Fruit fly (Drosophila melanogaster): ENCODE results near the gene Idua.

The Idua gene

dm6 chr2L:11082025-11082424 is 30.8 kb downstream of the Idua start:
- TF ChIP-seq Mnt (GFP tag; optimal IDR thresholded peaks at IDR 0.05): no peak

DNA sequence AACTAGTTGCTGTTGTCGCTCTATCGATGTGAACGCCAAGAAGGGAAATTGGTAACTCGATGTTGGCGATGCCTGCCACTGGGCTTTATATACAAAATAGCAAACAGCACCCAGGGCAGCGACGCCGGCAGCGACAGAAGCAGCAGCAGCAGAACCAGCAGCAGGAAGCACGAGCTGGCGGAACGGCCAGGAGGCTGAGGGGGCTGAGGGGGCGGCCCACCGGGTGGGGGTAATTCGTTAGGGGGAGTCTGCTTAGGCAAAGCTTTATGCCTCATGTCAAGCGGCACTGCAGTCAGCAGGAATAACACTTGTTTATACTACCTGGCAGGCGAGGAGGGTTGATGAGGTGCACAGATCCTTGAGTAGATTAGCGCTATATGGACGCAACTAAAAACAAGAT is 31.5 kb downstream of the Idua start, which contains the start of gene AstC:
TSS of gene AstC (minus strand) at position 63 of the 400 bp plus-strand sequence.
- no peak for TF ChIP-seq cic (GFP tag; optimal IDR thresholded peaks at IDR 0.05)
- TF ChIP-seq CG11617 (GFP tag; optimal IDR thresholded peaks at IDR 0.05): no peak
- no peak for TF ChIP-seq CG14711 (tag; optimal IDR thresholded peaks at IDR 0.05)
- TF ChIP-seq ovo (GFP tag; optimal IDR thresholded peaks at IDR 0.05): no peak
- no peak for TF ChIP-seq Clk (GFP tag; optimal IDR thresholded peaks at IDR 0.05)

dm6 chr2L:11075114-11075513 is 37.7 kb downstream of the Idua start, which contains the start of gene CG43725:
CG43725 (plus strand) TSS chr2L:11075513.
- TF ChIP-seq tj (GFP tag; optimal IDR thresholded peaks at IDR 0.05): no peak
- no peak for TF ChIP-seq kay (GFP tag; ENCODE audit: borderline replicate concordance)
- no peak for TF ChIP-seq CG7045 (GFP tag; optimal IDR thresholded peaks at IDR 0.05)
- no peak for TF ChIP-seq CG5204 (GFP tag; optimal IDR thresholded peaks at IDR 0.05)
- TF ChIP-seq CG14711 (tag; optimal IDR thresholded peaks at IDR 0.05): no peak
- TF ChIP-seq Clk (GFP tag; optimal IDR thresholded peaks at IDR 0.05): no peak
- no peak for TF ChIP-seq pad (GFP tag; optimal IDR thresholded peaks at IDR 0.05)
- TF ChIP-seq CG12768 (GFP tag; optimal IDR thresholded peaks at IDR 0.05): no peak
- TF ChIP-seq CG7101 (tag; optimal IDR thresholded peaks at IDR 0.05): no peak
- no peak for TF ChIP-seq Hr96 (GFP tag; optimal IDR thresholded peaks at IDR 0.05)
- no peak for TF ChIP-seq bab1 (GFP tag; optimal IDR thresholded peaks at IDR 0.05)
- no peak for TF ChIP-seq Mnt (GFP tag; optimal IDR thresholded peaks at IDR 0.05)
- TF ChIP-seq CG11617 (GFP tag; optimal IDR thresholded peaks at IDR 0.05): no peak
- TF ChIP-seq cnc (optimal IDR thresholded peaks at IDR 0.05): no peak
- TF ChIP-seq cic (GFP tag; optimal IDR thresholded peaks at IDR 0.05): no peak
- no peak for TF ChIP-seq ovo (GFP tag; optimal IDR thresholded peaks at IDR 0.05)
- no peak for TF ChIP-seq CG33017 (tag; optimal IDR thresholded peaks at IDR 0.05)

- TF ChIP-seq CG5204 (GFP tag; optimal IDR thresholded peaks at IDR 0.05): no peak
- no peak for TF ChIP-seq Mnt (GFP tag; optimal IDR thresholded peaks at IDR 0.05)
- TF ChIP-seq CG11617 (GFP tag; optimal IDR thresholded peaks at IDR 0.05): no peak
- TF ChIP-seq pad (GFP tag; optimal IDR thresholded peaks at IDR 0.05): no peak
- TF ChIP-seq cnc (optimal IDR thresholded peaks at IDR 0.05): no peak
- no peak for TF ChIP-seq CG1620 (GFP tag; optimal IDR thresholded peaks at IDR 0.05)
- no peak for TF ChIP-seq bab1 (GFP tag; optimal IDR thresholded peaks at IDR 0.05)
- TF ChIP-seq Clk (GFP tag; optimal IDR thresholded peaks at IDR 0.05): no peak
- no peak for TF ChIP-seq ovo (GFP tag; optimal IDR thresholded peaks at IDR 0.05)
- TF ChIP-seq CG14711 (tag; optimal IDR thresholded peaks at IDR 0.05): no peak
- TF ChIP-seq Hr96 (GFP tag; optimal IDR thresholded peaks at IDR 0.05): no peak
- TF ChIP-seq CG7045 (GFP tag; optimal IDR thresholded peaks at IDR 0.05): no peak
These were observed 38.9 kb downstream of the Idua start for dm6 chr2L:11073947-11074346.

- TF ChIP-seq cic (GFP tag; optimal IDR thresholded peaks at IDR 0.05) (no peak), tj (GFP tag; optimal IDR thresholded peaks at IDR 0.05) (no peak)
These were observed 40.0 kb downstream of the Idua start for dm6 chr2L:11072880-11073279.

- no peak for TF ChIP-seq cnc (optimal IDR thresholded peaks at IDR 0.05)
- no peak for TF ChIP-seq CG12768 (GFP tag; optimal IDR thresholded peaks at IDR 0.05)
- no peak for TF ChIP-seq ovo (GFP tag; optimal IDR thresholded peaks at IDR 0.05)
- TF ChIP-seq kay (GFP tag; ENCODE audit: borderline replicate concordance): no peak
- no peak for TF ChIP-seq Mnt (GFP tag; optimal IDR thresholded peaks at IDR 0.05)
- no peak for TF ChIP-seq bab1 (GFP tag; optimal IDR thresholded peaks at IDR 0.05)
- TF ChIP-seq Hr96 (GFP tag; optimal IDR thresholded peaks at IDR 0.05): no peak
- TF ChIP-seq pad (GFP tag; optimal IDR thresholded peaks at IDR 0.05): no peak
- TF ChIP-seq Clk (GFP tag; optimal IDR thresholded peaks at IDR 0.05): no peak
- TF ChIP-seq Crg-1 (GFP tag; optimal IDR thresholded peaks at IDR 0.05): no peak
These were observed 40.6 kb downstream of the Idua start for dm6 chr2L:11072250-11072649.

DNA sequence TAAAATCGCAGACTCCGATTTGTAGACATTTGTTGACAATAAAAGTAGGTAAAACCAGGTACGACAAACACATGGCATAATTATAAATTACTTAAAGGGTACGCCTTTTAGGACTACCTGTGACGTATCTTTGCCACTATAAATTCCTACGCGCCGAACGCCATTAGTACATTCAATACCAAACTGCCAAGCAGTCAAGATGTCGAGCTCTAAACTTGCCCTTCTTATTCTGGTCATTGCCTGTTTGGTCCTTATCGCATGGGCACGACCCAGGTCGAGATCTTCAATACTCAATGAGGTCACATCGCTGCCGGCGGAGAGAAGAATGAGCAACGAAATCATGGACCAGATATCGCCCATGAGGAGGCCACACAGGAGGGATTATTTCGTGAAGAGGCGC is 42.0 kb downstream of the Idua start, which contains the start of gene CG14915:
TSS of gene CG14915 (plus strand) at position 166 of the 400 bp plus-strand sequence.
- TF ChIP-seq CG1620 (GFP tag; optimal IDR thresholded peaks at IDR 0.05): no peak

DNA sequence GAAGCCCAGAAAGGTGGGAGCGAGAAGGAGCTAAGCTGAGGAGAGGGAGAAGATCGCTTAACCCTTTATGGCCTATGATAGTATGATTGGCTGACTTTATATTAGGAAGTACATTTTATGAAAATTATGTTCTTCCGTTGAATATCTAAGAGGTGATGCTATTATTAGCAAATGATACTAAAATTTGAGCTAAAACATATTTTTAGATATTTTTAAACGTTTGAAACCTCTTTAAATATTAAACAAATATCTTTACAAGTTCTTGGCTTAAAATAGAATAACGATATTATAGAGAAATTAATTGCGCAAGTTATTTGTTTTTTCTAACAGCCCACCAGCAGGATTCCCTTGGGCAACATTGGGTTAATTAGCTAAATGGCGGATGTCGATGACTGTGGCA is 43.4 kb downstream of the Idua start:
- no peak for TF ChIP-seq tj (GFP tag; optimal IDR thresholded peaks at IDR 0.05)

DNA sequence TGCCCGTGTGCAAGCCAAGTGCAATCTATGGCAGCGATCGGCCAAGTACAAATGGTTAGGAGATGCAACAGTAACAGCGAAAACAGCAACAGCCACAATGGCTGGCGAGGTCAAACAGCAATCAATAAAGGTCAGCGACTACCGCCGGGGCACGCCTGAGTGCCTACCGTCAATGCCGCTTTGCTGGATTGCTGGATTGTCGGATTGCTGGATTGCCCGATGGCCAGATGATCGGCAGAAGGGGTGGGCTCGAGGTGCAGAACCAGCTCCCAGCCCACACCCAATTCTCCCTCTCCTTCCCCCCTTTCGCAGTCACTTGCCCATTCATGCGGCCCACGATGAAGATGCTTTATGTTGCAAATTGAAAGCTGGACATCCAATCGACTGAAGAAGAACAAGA is 44.0 kb downstream of the Idua start:
- TF ChIP-seq ovo (GFP tag; optimal IDR thresholded peaks at IDR 0.05) (no peak), Crg-1 (GFP tag; optimal IDR thresholded peaks at IDR 0.05) (no peak), CG7045 (GFP tag; optimal IDR thresholded peaks at IDR 0.05) (no peak), CG11617 (GFP tag; optimal IDR thresholded peaks at IDR 0.05) (no peak), bab1 (GFP tag; optimal IDR thresholded peaks at IDR 0.05) (no peak), Hr96 (GFP tag; optimal IDR thresholded peaks at IDR 0.05) (no peak), cnc (optimal IDR thresholded peaks at IDR 0.05) (no peak), kay (GFP tag; ENCODE audit: borderline replicate concordance) (no peak), Clk (GFP tag; optimal IDR thresholded peaks at IDR 0.05) (no peak), CG33017 (tag; optimal IDR thresholded peaks at IDR 0.05) (no peak), CG12768 (GFP tag; optimal IDR thresholded peaks at IDR 0.05) (no peak), Mnt (GFP tag; optimal IDR thresholded peaks at IDR 0.05) (no peak), toe (GFP tag; optimal IDR thresholded peaks at IDR 0.05) (no peak), pad (GFP tag; optimal IDR thresholded peaks at IDR 0.05) (no peak), CG7101 (tag; optimal IDR thresholded peaks at IDR 0.05) (no peak), CG14711 (tag; optimal IDR thresholded peaks at IDR 0.05) (no peak), CG1620 (GFP tag; optimal IDR thresholded peaks at IDR 0.05) (no peak), tj (GFP tag; optimal IDR thresholded peaks at IDR 0.05) (no peak), cic (GFP tag; optimal IDR thresholded peaks at IDR 0.05) (no peak), CG5204 (GFP tag; optimal IDR thresholded peaks at IDR 0.05) (no peak)

All from whole organism, adult.